Worm (Caenorhabditis elegans) whole organism, young adult: ENCODE measurements around the gene chil-23.

ENCODE experiments used
- D2030.7 ChIP-seq: fragments of 200-800 bp; sonication (Bioruptor generic); IDR thresholded peaks from 2 replicates; pipeline ENCODE4 v1.3.6; 2022; ENCODE audit warnings: missing genetic modification reagents, missing genetic modification characterization, missing compliant biosample characterization
- ama-1 ChIP-seq, 3 experiments: fragments of 150-350 bp in 1 of 3; sonication (generic microtip) in 2 of 3; optimal IDR thresholded peaks; 2 replicates each; lab custom pipeline; 2014 to 2018; ENCODE audit warnings: missing biosample characterization in 2 of 3, missing genetic modification characterization in 2 of 3, missing genetic modification reagents in 2 of 3
- ccch-3 ChIP-seq: fragments of 200-800 bp; sonication (Bioruptor generic); optimal IDR thresholded peaks from 2 replicates; lab custom pipeline; 2018; ENCODE audit warnings: mild to moderate bottlenecking, missing genetic modification characterization, missing compliant biosample characterization
- cebp-1 ChIP-seq, 2 experiments: fragments of 200-800 bp in 1 of 2; sonication (Bioruptor generic) in 1 of 2; sonication (generic microtip) in 1 of 2; IDR thresholded peaks in 1 of 2; optimal IDR thresholded peaks in 1 of 2; 2 replicates each; pipeline versions ENCODE4 v1.3.6 to Lab custom; 2017 to 2022; ENCODE audit warnings: missing compliant biosample characterization in 2 of 2, missing genetic modification characterization in 2 of 2, mild to moderate bottlenecking in 1 of 2, missing genetic modification reagents in 1 of 2, moderate library complexity in 1 of 2
- madf-8 ChIP-seq: fragments of 200-800 bp; sonication (Bioruptor generic); conservative IDR thresholded peaks from 2 replicates; pipeline ENCODE4 v1.3.6; 2022; ENCODE audit warnings: missing genetic modification reagents, missing genetic modification characterization, missing compliant biosample characterization
- pha-4 ChIP-seq: fragments of 150-350 bp; sonication (generic microtip); optimal IDR thresholded peaks from 2 replicates; lab custom pipeline; 2014; ENCODE audit warnings: missing biosample characterization, missing genetic modification reagents, missing genetic modification characterization
- repo-1 ChIP-seq: sonication (generic microtip); optimal IDR thresholded peaks from 2 replicates; lab custom pipeline; 2017; ENCODE audit warnings: mild to moderate bottlenecking, missing genetic modification characterization, missing compliant biosample characterization
- snpc-1.1 ChIP-seq: sonication (generic microtip); optimal IDR thresholded peaks from 2 replicates; lab custom pipeline; 2017; ENCODE audit warnings: missing genetic modification characterization, mild to moderate bottlenecking, missing compliant biosample characterization, antibody characterized with exemption, moderate library complexity, missing genotype, missing genetic modification reagents; ENCODE audit not compliant: insufficient read depth
- unc-130 ChIP-seq: sonication (generic microtip); optimal IDR thresholded peaks from 2 replicates; lab custom pipeline; 2016; ENCODE audit warnings: missing genetic modification reagents, missing genetic modification characterization, missing compliant biosample characterization
- unc-62 ChIP-seq: fragments of 150-350 bp; optimal IDR thresholded peaks from 2 replicates; lab custom pipeline; 2014; ENCODE audit warnings: missing biosample characterization, missing genetic modification reagents, missing genetic modification characterization

DNA sequence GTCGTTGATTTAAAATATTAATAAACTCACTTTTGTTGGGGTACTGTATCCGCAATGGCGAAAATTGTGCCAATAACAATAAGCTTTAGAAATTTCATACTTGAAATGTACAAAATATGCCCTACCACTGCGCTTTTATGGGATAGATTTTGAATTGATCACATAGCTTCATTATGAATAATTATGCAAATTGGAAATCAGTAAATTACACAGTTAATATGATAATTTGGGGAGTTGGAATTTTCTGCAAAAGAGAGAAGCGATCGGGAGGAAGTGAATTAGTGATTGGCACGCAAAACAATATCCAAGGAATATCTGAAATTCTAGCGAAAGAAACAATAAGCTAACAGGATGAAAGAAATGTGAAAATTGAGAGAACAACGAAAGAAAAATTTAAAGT lies 42.3 kb downstream of the chil-23 start, which contains the start of gene M176.10:
- TF ChIP-seq snpc-1.1 (tag; lab: Kevin White, UChicago) (no peak), pha-4 (tag; lab: Kevin White, UChicago) (no peak), ccch-3 (GFP tag; lab: Kevin White, UChicago) (no peak), cebp-1 (GFP tag; IDR thresholded peaks at IDR 0.05; lab: Robert Waterston, UW) (no peak), cebp-1 (tag; optimal IDR thresholded peaks at IDR 0.05; lab: Kevin White, UChicago) (no peak), D2030.7 (no peak), unc-62 (GFP tag; lab: Kevin White, UChicago) (no peak), madf-8 (GFP tag; lab: Robert Waterston, UW) (no peak), repo-1 (tag; lab: Kevin White, UChicago) (no peak), unc-130 (no peak), ama-1 (optimal IDR thresholded peaks at IDR 0.05; lab: Kevin White, UChicago) (no peak), ama-1 (GFP tag; optimal IDR thresholded peaks at IDR 0.05; lab: Kevin White, UChicago) (no peak)
